Fruit fly (Drosophila melanogaster) whole organism, wandering third instar larva: ENCODE data around the gene CG42564.

Source experiments
- CG32264 ChIP-seq: fragments of 200-800 bp; sonication (Bioruptor generic); optimal IDR thresholded peaks from 2 replicates; lab custom pipeline; 2016; ENCODE audit warnings: missing biosample characterization, missing genetic modification characterization
- CG9705 ChIP-seq: fragments of 200-800 bp; sonication (Bioruptor generic); optimal IDR thresholded peaks from 2 replicates; lab custom pipeline; 2018; ENCODE audit warnings: missing biosample characterization, mild to moderate bottlenecking, missing genetic modification characterization
- CrebA ChIP-seq: fragments of 200-800 bp; sonication (Bioruptor generic); optimal IDR thresholded peaks from 2 replicates; lab custom pipeline; 2016; ENCODE audit warnings: missing biosample characterization, mild to moderate bottlenecking, missing genetic modification characterization, borderline replicate concordance
- Dfd ChIP-seq: fragments of >200 bp; optimal IDR thresholded peaks from 2 replicates; lab custom pipeline; 2017; ENCODE audit warnings: missing biosample characterization, missing genetic modification characterization
- Dif ChIP-seq: fragments of 200-275, 200-300 bp; sonication (Bioruptor generic); optimal IDR thresholded peaks from 2 replicates; lab custom pipeline; 2018; ENCODE audit warnings: missing biosample characterization, missing genetic modification characterization; ENCODE audit not compliant: partially characterized antibody
- HLH106 ChIP-seq: fragments of 200-800 bp; optimal IDR thresholded peaks from 3 replicates; lab custom pipeline; 2019; ENCODE audit warnings: missing biosample characterization, mild to moderate bottlenecking, missing genetic modification characterization, moderate library complexity
- Hnf4 ChIP-seq: fragments of 200-800 bp; sonication (Bioruptor generic); optimal IDR thresholded peaks from 2 replicates; lab custom pipeline; 2016; ENCODE audit warnings: missing biosample characterization, mild to moderate bottlenecking, missing genetic modification characterization
- Hr78 ChIP-seq: fragments of >200 bp; optimal IDR thresholded peaks from 2 replicates; lab custom pipeline; 2017; ENCODE audit warnings: missing biosample characterization, missing genetic modification characterization
- Hr83 ChIP-seq: fragments of 200-300 bp; sonication (Bioruptor generic); optimal IDR thresholded peaks from 2 replicates; lab custom pipeline; 2016; ENCODE audit warnings: missing biosample characterization, mild to moderate bottlenecking, missing genetic modification characterization, moderate library complexity; ENCODE audit not compliant: poor library complexity, severe bottlenecking
- Jra ChIP-seq: sonication (Bioruptor generic); optimal IDR thresholded peaks from 2 replicates; lab custom pipeline; 2016; ENCODE audit warnings: missing biosample characterization, missing genetic modification characterization
- Mio ChIP-seq: sonication (Bioruptor generic); optimal IDR thresholded peaks from 2 replicates; lab custom pipeline; 2016; ENCODE audit warnings: missing biosample characterization, missing genetic modification characterization
- N ChIP-seq: fragments of >200 bp; optimal IDR thresholded peaks from 2 replicates; lab custom pipeline; 2018; ENCODE audit warnings: missing biosample characterization, missing external identifiers, missing genetic modification characterization
- OdsH ChIP-seq: fragments of 200-800 bp; sonication (Bioruptor generic); optimal IDR thresholded peaks from 2 replicates; lab custom pipeline; 2016; ENCODE audit warnings: missing biosample characterization, mild to moderate bottlenecking, missing genetic modification characterization
- Rel ChIP-seq, 2 experiments: fragments of 200-800 bp; sonication (Bioruptor generic) in 1 of 2; optimal IDR thresholded peaks; 2 replicates in 1 of 2; 3 replicates in 1 of 2; lab custom pipeline; 2016 to 2019; ENCODE audit warnings: mild to moderate bottlenecking in 2 of 2, missing biosample characterization in 2 of 2, missing genetic modification characterization in 2 of 2, moderate library complexity in 1 of 2
- Sp1 ChIP-seq: fragments of 200-800 bp; sonication (Bioruptor generic); optimal IDR thresholded peaks from 3 replicates; lab custom pipeline; 2019; ENCODE audit warnings: missing biosample characterization, mild to moderate bottlenecking, missing genetic modification characterization, moderate library complexity
- Vsx2 ChIP-seq: fragments of 200-300, 225-300 bp; sonication (Bioruptor generic); optimal IDR thresholded peaks from 2 replicates; lab custom pipeline; 2018; ENCODE audit warnings: missing biosample characterization, missing genetic modification characterization; ENCODE audit not compliant: partially characterized antibody
- br ChIP-seq: fragments of 200-800 bp; sonication (Bioruptor generic); optimal IDR thresholded peaks from 2 replicates; lab custom pipeline; 2016; ENCODE audit warnings: missing biosample characterization, missing genetic modification characterization
- brk ChIP-seq: fragments of 200-800 bp; sonication (Bioruptor generic); optimal IDR thresholded peaks from 2 replicates; lab custom pipeline; 2016; ENCODE audit warnings: missing biosample characterization, mild to moderate bottlenecking, missing genetic modification characterization
- dl ChIP-seq, 2 experiments: fragments of 175-275, 200-275 bp in 1 of 2; fragments of 200-275 bp in 1 of 2; sonication (Bioruptor generic); optimal IDR thresholded peaks; lab custom pipeline; 2018; ENCODE audit warnings: mild to moderate bottlenecking in 2 of 2, missing biosample characterization in 2 of 2, missing genetic modification characterization in 2 of 2, moderate library complexity in 2 of 2; ENCODE audit not compliant: partially characterized antibody in 2 of 2, insufficient read depth in 1 of 2
- dmrt93B ChIP-seq: fragments of 200-800 bp; sonication (Bioruptor generic); optimal IDR thresholded peaks from 2 replicates; lab custom pipeline; 2018; ENCODE audit warnings: missing biosample characterization, mild to moderate bottlenecking, missing genetic modification characterization
- dsf ChIP-seq: sonication (Bioruptor generic); optimal IDR thresholded peaks from 2 replicates; lab custom pipeline; 2016; ENCODE audit warnings: missing biosample characterization, missing genetic modification characterization, borderline replicate concordance
- ey ChIP-seq: fragments of 200-800 bp; sonication (Bioruptor generic); optimal IDR thresholded peaks from 2 replicates; lab custom pipeline; 2016; ENCODE audit warnings: missing biosample characterization, missing genetic modification characterization
- foxo ChIP-seq, 2 experiments: fragments of 200-800 bp; sonication (Bioruptor generic); optimal IDR thresholded peaks; 2 replicates in 1 of 2; 3 replicates in 1 of 2; lab custom pipeline; 2016 to 2017; ENCODE audit warnings: missing biosample characterization in 2 of 2, missing genetic modification characterization in 2 of 2
- fru ChIP-seq: fragments of 200-800 bp; sonication (Bioruptor generic); optimal IDR thresholded peaks from 3 replicates; lab custom pipeline; 2016; ENCODE audit warnings: missing biosample characterization, mild to moderate bottlenecking, missing genetic modification characterization
- h ChIP-seq: fragments of 200-800 bp; sonication (Bioruptor generic); optimal IDR thresholded peaks from 3 replicates; lab custom pipeline; 2016; ENCODE audit warnings: missing biosample characterization, mild to moderate bottlenecking, missing genetic modification characterization
- jim ChIP-seq: fragments of 175-275, 200-325 bp; sonication (Bioruptor generic); optimal IDR thresholded peaks from 2 replicates; lab custom pipeline; 2016; ENCODE audit warnings: missing biosample characterization, mild to moderate bottlenecking, missing genetic modification characterization
- pan ChIP-seq: fragments of >200 bp; optimal IDR thresholded peaks from 2 replicates; lab custom pipeline; 2017
- psq ChIP-seq: fragments of 200-800 bp; sonication (Bioruptor generic); optimal IDR thresholded peaks from 3 replicates; lab custom pipeline; 2017; ENCODE audit warnings: missing biosample characterization, mild to moderate bottlenecking, missing genetic modification characterization, moderate library complexity
- rgr ChIP-seq: fragments of 200-800 bp; sonication (Bioruptor generic); optimal IDR thresholded peaks from 3 replicates; lab custom pipeline; 2016; ENCODE audit warnings: missing biosample characterization, mild to moderate bottlenecking, missing genetic modification characterization
- sage ChIP-seq: fragments of 200-800 bp; sonication (Bioruptor generic); optimal IDR thresholded peaks from 2 replicates; lab custom pipeline; 2016; ENCODE audit warnings: missing biosample characterization, mild to moderate bottlenecking, missing genetic modification characterization
- sv ChIP-seq: fragments of 200-800 bp; sonication (Bioruptor generic); optimal IDR thresholded peaks from 3 replicates; lab custom pipeline; 2016; ENCODE audit warnings: missing biosample characterization, missing genetic modification characterization
- tai ChIP-seq: sonication (Bioruptor generic); optimal IDR thresholded peaks from 2 replicates; lab custom pipeline; 2016; ENCODE audit warnings: missing biosample characterization, missing genetic modification characterization
- usp ChIP-seq: fragments of >200 bp; optimal IDR thresholded peaks from 2 replicates; lab custom pipeline; 2017; ENCODE audit warnings: missing biosample characterization, missing genetic modification characterization
- woc ChIP-seq: sonication (Bioruptor generic); optimal IDR thresholded peaks from 2 replicates; lab custom pipeline; 2016; ENCODE audit warnings: missing biosample characterization, mild to moderate bottlenecking, missing genetic modification characterization

Gene CG42564

dm6 chr3R:6406566-6407098 is 32.4 kb downstream of the CG42564 start, which contains the start of gene gpp (continued):
- TF ChIP-seq rgr (GFP tag; lab: Kevin White, UChicago) = peak; percentile 7
- peak; percentile 32 for TF ChIP-seq Hr83 (GFP tag; lab: Kevin White, UChicago)

dm6 chr3R:6407544-6407943 is 33.3 kb downstream of the CG42564 start:
- no peak for TF ChIP-seq Hr83 (GFP tag; lab: Kevin White, UChicago)
- no peak for TF ChIP-seq ey (GFP tag; lab: Kevin White, UChicago)
- TF ChIP-seq Dif (GFP tag; lab: Kevin White, UChicago) = peak; percentile 61
- TF ChIP-seq Vsx2 (GFP tag; lab: Kevin White, UChicago) = peak; percentile 29
- TF ChIP-seq CrebA (GFP tag; lab: Kevin White, UChicago) = peak; percentile 42
- TF ChIP-seq Dfd (GFP tag; lab: Kevin White, UChicago) = no peak
- TF ChIP-seq Hr78 = no peak
- no peak for TF ChIP-seq HLH106 (tag; lab: Kevin White, UChicago)

- TF ChIP-seq fru (GFP tag; lab: Kevin White, UChicago) (no peak), dsf (no peak), CG9705 (no peak), sage (GFP tag; lab: Kevin White, UChicago) (no peak), OdsH (GFP tag; lab: Kevin White, UChicago) (no peak), psq (GFP tag; lab: Kevin White, UChicago) (no peak)
These were observed 34.2 kb downstream of the CG42564 start for dm6 chr3R:6408467-6408866.

dm6 chr3R:6409153-6409571 is 34.9 kb downstream of the CG42564 start:
- TF ChIP-seq Hnf4 (GFP tag; lab: Kevin White, UChicago) = peak; percentile 46
- no peak for TF ChIP-seq Rel (GFP tag; optimal IDR thresholded peaks at IDR 0.05; lab: Kevin White, UChicago)
- peak; percentile 65 for TF ChIP-seq Rel (tag; optimal IDR thresholded peaks at IDR 0.05; lab: Kevin White, UChicago)
- no peak for TF ChIP-seq Hr78
- TF ChIP-seq fru (GFP tag; lab: Kevin White, UChicago) = peak; percentile 7
- peak; percentile 22 for TF ChIP-seq br
- TF ChIP-seq Vsx2 (GFP tag; lab: Kevin White, UChicago) = no peak
- TF ChIP-seq psq (GFP tag; lab: Kevin White, UChicago) = peak; percentile 94

- TF ChIP-seq tai (GFP tag; lab: Kevin White, UChicago) (peak; percentile 41), Hr78 (no peak), Mio (no peak), jim (peak; percentile 74), HLH106 (tag; lab: Kevin White, UChicago) (peak; percentile 59), Jra (GFP tag; lab: Kevin White, UChicago) (no peak), brk (GFP tag; lab: Kevin White, UChicago) (peak; percentile 48), dmrt93B (GFP tag; lab: Kevin White, UChicago) (peak; percentile 62), psq (GFP tag; lab: Kevin White, UChicago) (peak; percentile 91), ey (GFP tag; lab: Kevin White, UChicago) (peak; percentile 84), Rel (GFP tag; optimal IDR thresholded peaks at IDR 0.05; lab: Kevin White, UChicago) (no peak), Rel (tag; optimal IDR thresholded peaks at IDR 0.05; lab: Kevin White, UChicago) (peak; percentile 40), N (GFP tag; lab: Kevin White, UChicago) (no peak), Hr83 (GFP tag; lab: Kevin White, UChicago) (peak; percentile 53), OdsH (GFP tag; lab: Kevin White, UChicago) (peak; percentile 80), CG32264 (GFP tag; lab: Kevin White, UChicago) (peak; percentile 16), woc (GFP tag; lab: Kevin White, UChicago) (peak; percentile 80), usp (GFP tag; lab: Kevin White, UChicago) (no peak), sage (GFP tag; lab: Kevin White, UChicago) (no peak), fru (GFP tag; lab: Kevin White, UChicago) (peak; percentile 81), Hnf4 (GFP tag; lab: Kevin White, UChicago) (no peak), Dif (GFP tag; lab: Kevin White, UChicago) (peak; percentile 48), h (GFP tag; lab: Kevin White, UChicago) (peak; percentile 75), Sp1 (GFP tag; lab: Kevin White, UChicago) (peak; percentile 76), dl (GFP tag; optimal IDR thresholded peaks at IDR 0.05; lab: Kevin White, UChicago; ENCODE audit: insufficient read depth in 1 of 2, partially characterized antibody in 2 of 2) (no peak), pan (lab: Kevin White, UChicago) (no peak), sv (GFP tag; lab: Kevin White, UChicago) (peak; percentile 80), rgr (GFP tag; lab: Kevin White, UChicago) (peak; percentile 75), br (peak; percentile 69), foxo (GFP tag; optimal IDR thresholded peaks at IDR 0.05; lab: Kevin White, UChicago) (peak in 1 of 2 experiments; percentile 77)
- TF ChIP-seq, all 38 proteins: peak for 20
These were observed 36.3 kb downstream of the CG42564 start for dm6 chr3R:6410412-6411225.
